Worm (Caenorhabditis elegans) whole organism, midembryonic: ENCODE measurements around the gene dhs-11.
A peak's percentile ranks its signal among the peaks of the same experiment; 100 is the strongest.

ENCODE experiments used
- T22C8.4 ChIP-seq: fragments of 200-800 bp; sonication (Bioruptor generic); IDR thresholded peaks from 2 replicates; pipeline ENCODE4 v1.3.6; 2022; ENCODE audit warnings: missing genetic modification characterization, missing compliant biosample characterization
- cog-1 ChIP-seq: sonication (generic microtip); optimal IDR thresholded peaks from 2 replicates; lab custom pipeline; 2016; ENCODE audit warnings: missing genetic modification characterization, missing compliant biosample characterization
- flt-1 ChIP-seq: fragments of 200-800 bp; sonication (Bioruptor generic); IDR thresholded peaks from 2 replicates; pipeline ENCODE4 v1.3.6; 2022; ENCODE audit warnings: missing genetic modification characterization, missing compliant biosample characterization
- klf-2 ChIP-seq: fragments of 200-800 bp; sonication (Bioruptor generic); conservative IDR thresholded peaks from 2 replicates; pipeline ENCODE4 v1.3.6; 2022; ENCODE audit warnings: missing genetic modification reagents, missing genetic modification characterization, missing compliant biosample characterization
- med-1 ChIP-seq: sonication (generic microtip); optimal IDR thresholded peaks from 2 replicates; lab custom pipeline; 2017; ENCODE audit warnings: missing genetic modification characterization, mild to moderate bottlenecking, missing compliant biosample characterization, antibody characterized with exemption, missing genetic modification reagents; ENCODE audit not compliant: insufficient read depth
- ref-1 ChIP-seq: fragments of 200-800 bp; sonication (Bioruptor generic); conservative IDR thresholded peaks from 2 replicates; pipeline ENCODE4 v1.3.6; 2022; ENCODE audit warnings: missing genetic modification reagents, missing genetic modification characterization, missing compliant biosample characterization
- tab-1 ChIP-seq: fragments of 200-800 bp; sonication (Bioruptor generic); IDR thresholded peaks from 2 replicates; pipeline ENCODE4 v1.3.6; 2022; ENCODE audit warnings: missing genetic modification characterization, missing compliant biosample characterization
- ztf-23 ChIP-seq: fragments of 200-800 bp; sonication (Bioruptor generic); IDR thresholded peaks from 2 replicates; pipeline ENCODE4 v1.3.6; 2022; ENCODE audit warnings: missing genetic modification reagents, missing genetic modification characterization, missing compliant biosample characterization
- ztf-29 ChIP-seq: fragments of 200-800 bp; sonication (Bioruptor generic); IDR thresholded peaks from 2 replicates; pipeline ENCODE4 v1.3.6; 2022; ENCODE audit warnings: missing genetic modification reagents, missing genetic modification characterization, missing compliant biosample characterization

Gene dhs-11

ce11 chrIII:10654718-10655117, 12.1 kb upstream of the dhs-11 start, which contains the start of gene cnt-2:
cnt-2 (plus strand) TSS chrIII:10655018.
- no peak for TF ChIP-seq ref-1 (GFP tag; lab: Robert Waterston, UW)
- no peak for TF ChIP-seq klf-2
- TF ChIP-seq med-1 (GFP tag; lab: Kevin White, UChicago): no peak
- no peak for TF ChIP-seq cog-1 (tag; lab: Kevin White, UChicago)
- TF ChIP-seq tab-1: no peak
- TF ChIP-seq T22C8.4 (GFP tag; lab: Robert Waterston, UW): no peak
- TF ChIP-seq ztf-29 (GFP tag; lab: Robert Waterston, UW): no peak
- no peak for TF ChIP-seq ztf-23
- no peak for TF ChIP-seq flt-1 (GFP tag; lab: Robert Waterston, UW)

ce11 chrIII:10653479-10653878, 10.8 kb upstream of the dhs-11 start:
- TF ChIP-seq ztf-29 (GFP tag; lab: Robert Waterston, UW) (no peak), med-1 (GFP tag; lab: Kevin White, UChicago) (no peak), ztf-23 (no peak), tab-1 (no peak), klf-2 (no peak), cog-1 (tag; lab: Kevin White, UChicago) (no peak), ref-1 (GFP tag; lab: Robert Waterston, UW) (no peak), flt-1 (GFP tag; lab: Robert Waterston, UW) (no peak), T22C8.4 (GFP tag; lab: Robert Waterston, UW) (no peak)

- TF ChIP-seq med-1 (GFP tag; lab: Kevin White, UChicago): no peak
- TF ChIP-seq klf-2: no peak
- TF ChIP-seq ztf-29 (GFP tag; lab: Robert Waterston, UW): no peak
- no peak for TF ChIP-seq ztf-23
- no peak for TF ChIP-seq cog-1 (tag; lab: Kevin White, UChicago)
- TF ChIP-seq T22C8.4 (GFP tag; lab: Robert Waterston, UW): no peak
- no peak for TF ChIP-seq flt-1 (GFP tag; lab: Robert Waterston, UW)
- TF ChIP-seq tab-1: no peak
- no peak for TF ChIP-seq ref-1 (GFP tag; lab: Robert Waterston, UW)
These were observed 10.2 kb upstream of the dhs-11 start for ce11 chrIII:10652833-10653232.

ce11 chrIII:10651634-10652033, 9.0 kb upstream of the dhs-11 start:
- TF ChIP-seq klf-2: no peak
- peak; percentile 53 for TF ChIP-seq cog-1 (tag; lab: Kevin White, UChicago)
- TF ChIP-seq T22C8.4 (GFP tag; lab: Robert Waterston, UW): peak; percentile 69; the same call in 1 of the 2 replicates
- peak; percentile 57; the same call in 1 of the 2 replicates for TF ChIP-seq flt-1 (GFP tag; lab: Robert Waterston, UW)

ce11 chrIII:10649219-10649618, 6.6 kb upstream of the dhs-11 start, which contains the start of gene emg-1:
emg-1 (plus strand) TSS chrIII:10649519.
- TF ChIP-seq tab-1: no peak
- no peak for TF ChIP-seq ztf-23
- no peak for TF ChIP-seq T22C8.4 (GFP tag; lab: Robert Waterston, UW)
- TF ChIP-seq med-1 (GFP tag; lab: Kevin White, UChicago): no peak
- no peak for TF ChIP-seq flt-1 (GFP tag; lab: Robert Waterston, UW)

DNA sequence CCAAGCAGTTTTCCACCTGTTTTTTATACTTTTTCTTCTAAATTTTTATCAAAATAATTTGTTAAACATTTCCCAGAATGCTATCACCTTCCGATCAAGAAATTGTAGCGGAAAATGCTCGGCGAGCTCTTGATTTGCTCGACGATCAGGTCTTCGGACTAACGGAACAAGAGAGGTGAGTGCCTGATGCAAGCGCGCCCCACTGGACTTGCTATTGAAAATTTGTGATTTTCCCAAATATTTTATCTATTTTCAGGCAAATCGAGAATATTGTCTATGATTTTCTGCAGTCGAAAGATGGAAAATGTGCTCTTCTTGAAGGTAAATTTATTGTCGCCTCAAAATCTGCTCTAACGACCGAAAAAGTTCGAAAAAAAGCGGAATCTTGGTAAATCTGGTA, 3.4 kb upstream of the dhs-11 start, which contains the start of gene orc-4:
orc-4 (plus strand) TSS at position 77 of the 400 bp plus-strand sequence.
- TF ChIP-seq cog-1 (tag; lab: Kevin White, UChicago) (no peak), med-1 (GFP tag; lab: Kevin White, UChicago) (no peak), tab-1 (no peak), ztf-29 (GFP tag; lab: Robert Waterston, UW) (no peak), T22C8.4 (GFP tag; lab: Robert Waterston, UW) (no peak), ref-1 (GFP tag; lab: Robert Waterston, UW) (no peak), klf-2 (no peak), ztf-23 (no peak), flt-1 (GFP tag; lab: Robert Waterston, UW) (no peak)

- TF ChIP-seq ztf-23 (no peak), ztf-29 (GFP tag; lab: Robert Waterston, UW) (no peak), ref-1 (GFP tag; lab: Robert Waterston, UW) (no peak), flt-1 (GFP tag; lab: Robert Waterston, UW) (no peak), T22C8.4 (GFP tag; lab: Robert Waterston, UW) (no peak), klf-2 (no peak), tab-1 (no peak), med-1 (GFP tag; lab: Kevin White, UChicago) (no peak), cog-1 (tag; lab: Kevin White, UChicago) (no peak)
These were observed 4.2 kb downstream of the dhs-11 start, which contains the start of gene Y39A1A.27 for ce11 chrIII:10638339-10639021. Y39A1A.27 (plus strand) TSS chrIII:10638971.

DNA sequence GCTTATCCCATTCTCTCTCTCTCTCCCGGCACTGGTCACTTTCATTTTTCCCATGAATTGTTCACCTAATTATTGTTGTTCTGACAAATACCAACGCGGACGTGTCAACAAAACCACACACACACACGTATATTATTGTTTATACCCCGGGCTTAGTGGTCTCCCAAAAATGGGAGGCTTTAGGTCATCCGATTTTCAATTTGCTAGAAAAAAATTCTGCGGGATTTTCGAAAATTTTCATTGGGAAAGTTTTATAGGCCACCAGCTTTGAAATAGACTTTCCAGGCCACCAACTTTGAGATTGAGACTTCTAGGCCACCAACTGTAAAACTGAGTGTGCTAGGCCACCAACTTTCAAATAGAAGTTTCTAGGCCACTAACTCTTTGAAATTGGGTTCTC, 4.7 kb downstream of the dhs-11 start:
- TF ChIP-seq klf-2: no peak

DNA sequence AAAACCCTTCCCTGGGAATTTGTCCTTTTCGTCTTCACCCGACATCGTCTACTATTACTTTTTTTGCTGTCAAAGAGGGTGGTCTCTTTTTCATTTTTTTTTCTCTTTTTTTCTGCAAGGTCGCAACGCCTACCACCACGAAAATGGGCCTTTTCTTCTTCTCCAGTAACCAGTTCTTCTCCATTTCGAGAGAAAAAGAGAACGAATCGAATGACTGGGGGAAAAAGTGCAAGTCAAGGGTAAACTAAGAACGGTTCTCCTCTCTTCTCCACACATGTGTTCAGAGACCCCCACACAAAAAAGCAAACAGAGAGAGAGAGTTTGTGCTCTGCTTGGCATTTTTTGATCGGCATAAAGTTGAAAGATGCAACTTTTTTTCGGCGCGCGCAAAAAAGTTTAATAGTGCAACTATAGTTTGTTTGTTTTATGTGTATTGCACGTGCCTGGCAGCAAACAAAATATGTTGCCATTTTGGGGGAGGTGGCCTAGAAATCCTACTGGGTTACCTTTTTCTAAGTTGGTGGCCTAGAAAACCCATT, 6.1 kb downstream of the dhs-11 start:
- no peak for TF ChIP-seq flt-1 (GFP tag; lab: Robert Waterston, UW)
- no peak for TF ChIP-seq ztf-23
- no peak for TF ChIP-seq T22C8.4 (GFP tag; lab: Robert Waterston, UW)
- no peak for TF ChIP-seq cog-1 (tag; lab: Kevin White, UChicago)
- TF ChIP-seq ref-1 (GFP tag; lab: Robert Waterston, UW): no peak
- no peak for TF ChIP-seq tab-1
- no peak for TF ChIP-seq med-1 (GFP tag; lab: Kevin White, UChicago)
- no peak for TF ChIP-seq ztf-29 (GFP tag; lab: Robert Waterston, UW)
- no peak for TF ChIP-seq klf-2

DNA sequence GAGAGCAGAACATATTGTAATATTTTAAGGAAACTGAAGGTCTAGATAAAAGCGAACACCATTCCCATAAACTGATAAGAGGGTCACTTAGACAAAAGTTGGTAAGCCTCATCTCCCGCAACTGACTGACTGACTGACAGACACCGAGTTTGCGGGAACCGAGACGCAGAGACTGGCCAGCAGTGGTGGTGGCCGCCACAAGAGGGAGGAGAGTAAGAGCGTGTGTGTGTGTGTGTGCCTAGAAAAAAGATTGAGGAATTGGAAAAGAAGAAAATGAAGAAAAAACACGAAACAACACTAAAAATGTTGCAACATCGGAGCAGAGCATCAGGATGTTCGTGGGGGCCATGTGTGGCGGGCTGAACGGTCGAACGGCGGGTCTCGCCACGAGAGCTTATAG, 8.1 kb downstream of the dhs-11 start:
- TF ChIP-seq klf-2 (no peak), tab-1 (no peak), cog-1 (tag; lab: Kevin White, UChicago) (no peak), ref-1 (GFP tag; lab: Robert Waterston, UW) (no peak), ztf-23 (no peak), med-1 (GFP tag; lab: Kevin White, UChicago) (no peak), flt-1 (GFP tag; lab: Robert Waterston, UW) (no peak), T22C8.4 (GFP tag; lab: Robert Waterston, UW) (no peak)
